Worm (Caenorhabditis elegans) whole organism, L4 larva: Measurements from ENCODE around the gene set-23.
A peak's percentile ranks its signal among the peaks of the same experiment; 100 is the strongest.

Experiments used
- D1046.2 ChIP-seq: fragments of 200-800 bp; sonication (Bioruptor generic); IDR thresholded peaks from 2 replicates; pipeline ENCODE4 v1.3.6; 2022; ENCODE audit warnings: missing genetic modification characterization, missing compliant biosample characterization
- F10B5.3 ChIP-seq: sonication (generic microtip); optimal IDR thresholded peaks from 2 replicates; lab custom pipeline; 2016; ENCODE audit warnings: mild to moderate bottlenecking, missing genetic modification characterization, missing compliant biosample characterization
- F49E8.2 ChIP-seq: sonication (generic microtip); optimal IDR thresholded peaks from 2 replicates; lab custom pipeline; 2016; ENCODE audit warnings: missing compliant biosample characterization, mild to moderate bottlenecking, missing genetic modification characterization, borderline replicate concordance
- T20F7.1 ChIP-seq: fragments of 200-800 bp; sonication (Bioruptor generic); optimal IDR thresholded peaks from 2 replicates; lab custom pipeline; 2018; ENCODE audit warnings: mild to moderate bottlenecking, missing genetic modification characterization, missing compliant biosample characterization
- Y48G9A.11 ChIP-seq: fragments of 200-800 bp; sonication (Bioruptor generic); IDR thresholded peaks from 2 replicates; pipeline ENCODE4 v1.3.6; 2022; ENCODE audit warnings: missing genetic modification reagents, missing genetic modification characterization, missing compliant biosample characterization
- Y75B8A.6 ChIP-seq: fragments of 200-800 bp; sonication (Bioruptor generic); IDR thresholded peaks from 2 replicates; pipeline ENCODE4 v1.3.6; 2022; ENCODE audit warnings: missing genetic modification reagents, missing genetic modification characterization, missing compliant biosample characterization
- ZK337.2 ChIP-seq: fragments of 200-800 bp; sonication (Bioruptor generic); IDR thresholded peaks from 2 replicates; pipeline ENCODE4 v1.3.6; 2022; ENCODE audit warnings: missing genetic modification reagents, missing genetic modification characterization, missing compliant biosample characterization
- aha-1 ChIP-seq: fragments of 150-350 bp; peaks from one replicate; lab custom pipeline; 2014; ENCODE audit warnings: missing biosample characterization, missing genetic modification characterization
- aly-2 ChIP-seq: sonication (generic microtip); optimal IDR thresholded peaks from 2 replicates; lab custom pipeline; 2018; ENCODE audit warnings: missing biosample characterization, missing genetic modification characterization
- ceh-82 ChIP-seq: sonication (generic microtip); optimal IDR thresholded peaks from 2 replicates; lab custom pipeline; 2017; ENCODE audit warnings: missing biosample characterization, missing genetic modification characterization
- ces-1 ChIP-seq: fragments of 150-350 bp; sonication (generic microtip); optimal IDR thresholded peaks from 4 replicates; lab custom pipeline; 2014; ENCODE audit warnings: missing biosample characterization, missing genetic modification reagents, missing genetic modification characterization
- daf-16 ChIP-seq, 3 experiments: sonication (generic microtip); optimal IDR thresholded peaks; 2 replicates each; lab custom pipeline; 2016 to 2017; ENCODE audit warnings: missing genetic modification characterization in 3 of 3, missing genetic modification reagents in 3 of 3, mild to moderate bottlenecking in 2 of 3, missing compliant biosample characterization in 2 of 3, missing biosample characterization in 1 of 3, moderate library complexity in 1 of 3
- daf-19 ChIP-seq: fragments of 200-800 bp; sonication (Bioruptor generic); conservative IDR thresholded peaks from 2 replicates; pipeline ENCODE4 v1.3.6; 2022; ENCODE audit warnings: missing genetic modification characterization, missing compliant biosample characterization
- daf-8 ChIP-seq: fragments of 200-800 bp; sonication (Bioruptor generic); IDR thresholded peaks from 2 replicates; pipeline ENCODE4 v1.3.6; 2022; ENCODE audit warnings: missing genetic modification characterization, missing compliant biosample characterization
- dmd-9 ChIP-seq: fragments of 200-800 bp; sonication (Bioruptor generic); IDR thresholded peaks from 2 replicates; pipeline ENCODE4 v1.3.6; 2022; ENCODE audit warnings: missing genetic modification reagents, missing genetic modification characterization, missing compliant biosample characterization
- dve-1 ChIP-seq: sonication (generic microtip); optimal IDR thresholded peaks from 2 replicates; lab custom pipeline; 2017; ENCODE audit warnings: antibody characterized with exemption, mild to moderate bottlenecking, missing genetic modification characterization, missing compliant biosample characterization; ENCODE audit not compliant: insufficient read depth
- fkh-10 ChIP-seq: fragments of 150-350 bp; optimal IDR thresholded peaks from 2 replicates; lab custom pipeline; 2014; ENCODE audit warnings: missing biosample characterization, missing genetic modification reagents, missing genetic modification characterization
- fos-1 ChIP-seq: fragments of 150-350 bp; optimal IDR thresholded peaks from 2 replicates; lab custom pipeline; 2014; ENCODE audit warnings: missing biosample characterization, missing genetic modification characterization
- gei-8 ChIP-seq: fragments of 200-800 bp; sonication (Bioruptor generic); optimal IDR thresholded peaks from 2 replicates; lab custom pipeline; 2018; ENCODE audit warnings: mild to moderate bottlenecking, missing genetic modification characterization, missing compliant biosample characterization
- hif-1 ChIP-seq, 2 experiments: sonication (generic microtip); optimal IDR thresholded peaks; 2 replicates each; lab custom pipeline; 2016 to 2017; ENCODE audit warnings: missing compliant biosample characterization in 2 of 2, missing genetic modification characterization in 2 of 2, missing genetic modification reagents in 2 of 2, missing genotype in 2 of 2, mild to moderate bottlenecking in 1 of 2
- hmg-1.1 ChIP-seq: fragments of 200-800 bp; sonication (Bioruptor generic); IDR thresholded peaks from 2 replicates; pipeline ENCODE4 v1.3.6; 2022; ENCODE audit warnings: missing genetic modification reagents, missing genetic modification characterization, missing compliant biosample characterization
- lim-7 ChIP-seq: fragments of 200-800 bp; sonication (Bioruptor generic); IDR thresholded peaks from 2 replicates; pipeline ENCODE4 v1.3.6; 2022; ENCODE audit warnings: missing genetic modification characterization, missing compliant biosample characterization
- lir-3 ChIP-seq: sonication (generic microtip); optimal IDR thresholded peaks from 2 replicates; lab custom pipeline; 2016; ENCODE audit warnings: mild to moderate bottlenecking, missing genetic modification characterization, missing compliant biosample characterization
- mdl-1 ChIP-seq, 2 experiments: fragments of 150-350 bp in 1 of 2; sonication (generic microtip) in 1 of 2; optimal IDR thresholded peaks; 2 replicates each; lab custom pipeline; 2014 to 2017; ENCODE audit warnings: missing biosample characterization in 2 of 2, missing genetic modification characterization in 2 of 2
- mxl-2 ChIP-seq: fragments of 200-800 bp; sonication (Bioruptor generic); conservative IDR thresholded peaks from 2 replicates; pipeline ENCODE4 v1.3.6; 2022; ENCODE audit warnings: missing genetic modification reagents, missing genetic modification characterization, missing compliant biosample characterization
- nhr-25 ChIP-seq: sonication (generic microtip); optimal IDR thresholded peaks from 2 replicates; lab custom pipeline; 2017; ENCODE audit warnings: missing genetic modification characterization, mild to moderate bottlenecking, missing compliant biosample characterization, antibody characterized with exemption, moderate library complexity, borderline replicate concordance; ENCODE audit not compliant: insufficient read depth
- nhr-28 ChIP-seq: fragments of 150-350 bp; optimal IDR thresholded peaks from 2 replicates; lab custom pipeline; 2014; ENCODE audit warnings: missing biosample characterization, missing genetic modification characterization
- pha-4 ChIP-seq, 2 experiments: fragments of 150-350 bp in 1 of 2; fragments of 200-800 bp in 1 of 2; sonication (Bioruptor generic) in 1 of 2; IDR thresholded peaks in 1 of 2; optimal IDR thresholded peaks in 1 of 2; 2 replicates each; pipeline versions ENCODE4 v1.3.6 to Lab custom; 2014 to 2022; ENCODE audit warnings: missing genetic modification characterization in 2 of 2, missing genetic modification reagents in 2 of 2, missing biosample characterization in 1 of 2, missing compliant biosample characterization in 1 of 2
- pqm-1 ChIP-seq: sonication (generic microtip); optimal IDR thresholded peaks from 2 replicates; lab custom pipeline; 2017; ENCODE audit warnings: missing biosample characterization, missing genetic modification characterization
- rbr-2 ChIP-seq: sonication (generic microtip); optimal IDR thresholded peaks from 2 replicates; lab custom pipeline; 2016; ENCODE audit warnings: missing genotype, missing genetic modification characterization, missing compliant biosample characterization
- saeg-2 ChIP-seq: fragments of 200-800 bp; sonication (Bioruptor generic); IDR thresholded peaks from 2 replicates; pipeline ENCODE4 v1.3.6; 2022; ENCODE audit warnings: missing genetic modification reagents, missing genetic modification characterization, missing compliant biosample characterization
- sdz-12 ChIP-seq: fragments of 200-800 bp; sonication (Bioruptor generic); optimal IDR thresholded peaks from 2 replicates; lab custom pipeline; 2018; ENCODE audit warnings: mild to moderate bottlenecking, missing genetic modification characterization, missing compliant biosample characterization
- set-16 ChIP-seq: fragments of 200-800 bp; sonication (Bioruptor generic); IDR thresholded peaks from 2 replicates; pipeline ENCODE4 v1.3.6; 2022; ENCODE audit warnings: missing genetic modification reagents, missing genetic modification characterization, missing compliant biosample characterization
- skn-1 ChIP-seq: fragments of 150-350 bp; optimal IDR thresholded peaks from 2 replicates; lab custom pipeline; 2014; ENCODE audit warnings: missing biosample characterization, missing genetic modification characterization
- snpc-4 ChIP-seq: fragments of 150-350 bp; optimal IDR thresholded peaks from 2 replicates; lab custom pipeline; 2014; ENCODE audit warnings: missing biosample characterization, missing genetic modification characterization
- unc-62 ChIP-seq, 3 experiments: fragments of 150-350 bp in 1 of 3; sonication (generic microtip); optimal IDR thresholded peaks in 2 of 3; peaks in 1 of 3; 1 replicate in 1 of 3; 2 replicates in 2 of 3; lab custom pipeline; 2014 to 2017; ENCODE audit warnings: missing biosample characterization in 3 of 3, missing genetic modification characterization in 3 of 3, missing genetic modification reagents in 3 of 3, missing genotype in 1 of 3
- zfp-3 ChIP-seq: fragments of 200-800 bp; sonication (Bioruptor generic); conservative IDR thresholded peaks from 2 replicates; pipeline ENCODE4 v1.3.6; 2022; ENCODE audit warnings: missing genetic modification reagents, missing genetic modification characterization, missing compliant biosample characterization
- zip-2 ChIP-seq: fragments of 150-350 bp; optimal IDR thresholded peaks from 2 replicates; lab custom pipeline; 2014; ENCODE audit warnings: missing biosample characterization, missing genetic modification characterization
- ztf-7 ChIP-seq: fragments of 150-350 bp; optimal IDR thresholded peaks from 2 replicates; lab custom pipeline; 2014; ENCODE audit warnings: missing biosample characterization, missing genetic modification characterization

set-23 gene

ce11 chrIV:1563476-1564131, 37.9 kb upstream of the set-23 start, which contains the start of gene Y41D4B.15:
Gene Y41D4B.15, plus strand, starts transcription at chrIV:1564081.
- TF ChIP-seq snpc-4 = no peak
- TF ChIP-seq daf-16 (GFP tag; optimal IDR thresholded peaks at IDR 0.05; lab: Kevin White, UChicago) = no peak
- TF ChIP-seq daf-16 (tag; optimal IDR thresholded peaks at IDR 0.05; lab: Kevin White, UChicago) = peak; percentile 34
- TF ChIP-seq unc-62 (GFP tag; optimal IDR thresholded peaks at IDR 0.05 in 1 of 2; lab: Kevin White, UChicago) = peak in 1 of 2 experiments; percentile 91
- no peak for TF ChIP-seq unc-62 (tag; optimal IDR thresholded peaks at IDR 0.05; lab: Kevin White, UChicago)
- TF ChIP-seq F49E8.2 (tag; lab: Kevin White, UChicago) = no peak

DNA sequence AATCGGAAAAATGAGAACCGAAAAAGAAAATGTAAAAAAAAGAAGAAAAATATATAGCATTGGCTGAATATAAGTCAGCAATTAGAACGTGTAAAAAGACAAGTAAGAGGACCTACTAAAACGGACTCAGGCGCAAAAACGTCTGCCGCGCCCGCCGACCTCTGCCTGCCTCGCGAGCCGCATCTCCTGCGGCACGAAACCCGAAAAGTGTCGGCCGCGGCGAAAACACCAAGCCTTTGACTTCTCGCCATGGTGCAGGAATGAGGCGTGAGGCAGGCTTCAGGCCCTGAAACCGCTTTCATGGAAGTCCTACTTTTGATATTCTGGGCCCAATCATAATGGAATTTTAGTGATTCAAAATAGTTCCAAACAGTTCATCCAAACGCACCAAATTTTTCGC, 35.7 kb upstream of the set-23 start:
- TF ChIP-seq mxl-2 (GFP tag; lab: Robert Waterston, UW) (no peak), set-16 (GFP tag; lab: Robert Waterston, UW) (peak; percentile 90)

DNA sequence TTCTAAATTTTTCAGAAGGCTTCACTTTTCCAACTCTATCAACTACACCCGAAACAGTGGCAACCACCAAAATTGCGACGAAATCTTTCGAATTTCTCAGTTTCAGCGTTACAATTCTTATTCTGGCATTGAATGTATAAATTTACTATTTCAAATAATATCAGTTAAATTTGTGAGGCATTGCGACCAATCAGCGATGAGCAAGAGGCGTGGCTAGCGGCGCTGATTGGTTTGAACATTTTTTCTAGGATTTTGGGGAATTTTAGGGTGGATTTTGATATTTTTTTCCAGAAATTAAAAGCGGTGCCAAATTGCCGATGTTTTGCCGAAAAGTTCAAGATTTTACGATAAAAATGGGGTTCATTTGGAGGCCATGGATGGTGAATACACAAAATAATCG, 33.9 kb upstream of the set-23 start:
- no peak for TF ChIP-seq fkh-10 (GFP tag; lab: Kevin White, UChicago)
- TF ChIP-seq daf-19 = no peak
- TF ChIP-seq D1046.2 (GFP tag; lab: Robert Waterston, UW) = no peak
- 0 out of 2 replicates have a peak, but pooled peaks have one; percentile 6 for TF ChIP-seq Y48G9A.11 (GFP tag; lab: Robert Waterston, UW)
- no peak for TF ChIP-seq skn-1
- TF ChIP-seq aha-1 (tag; lab: Kevin White, UChicago) = peak; percentile 83
- no peak for TF ChIP-seq fos-1 (tag; lab: Kevin White, UChicago)
- no peak for TF ChIP-seq nhr-28 (tag; lab: Kevin White, UChicago)

DNA sequence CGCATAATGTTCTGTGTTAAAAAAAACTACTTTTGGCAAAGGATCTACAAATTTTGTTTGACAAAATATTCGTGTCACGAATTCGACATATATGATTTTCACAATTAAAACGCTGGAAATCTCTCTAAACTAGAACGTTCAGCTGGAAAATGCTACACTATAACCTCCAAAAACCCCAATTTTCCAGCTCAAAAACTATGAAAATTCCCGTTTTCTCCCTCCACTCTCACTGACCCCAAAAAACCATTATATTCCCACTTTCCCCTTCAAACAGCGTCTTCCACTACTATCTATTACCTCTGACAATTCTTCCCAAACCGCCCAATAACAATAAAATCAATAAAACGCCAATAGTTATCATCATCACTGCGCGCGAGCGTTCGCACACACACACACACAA, 24.7 kb upstream of the set-23 start, which contains the start of gene Y41D4B.14:
Gene Y41D4B.14 (plus strand): TSS at position 301 of the 400 bp plus-strand sequence.
- TF ChIP-seq pha-4 (GFP tag; IDR thresholded peaks at IDR 0.05; lab: Robert Waterston, UW) = no peak
- no peak for TF ChIP-seq pha-4 (tag; optimal IDR thresholded peaks at IDR 0.05; lab: Kevin White, UChicago)
- no peak for TF ChIP-seq sdz-12 (GFP tag; lab: Kevin White, UChicago)
- peak; percentile 0 for TF ChIP-seq aha-1 (tag; lab: Kevin White, UChicago)
- no peak for TF ChIP-seq lir-3
- TF ChIP-seq, all 104 proteins: peak for 1

DNA sequence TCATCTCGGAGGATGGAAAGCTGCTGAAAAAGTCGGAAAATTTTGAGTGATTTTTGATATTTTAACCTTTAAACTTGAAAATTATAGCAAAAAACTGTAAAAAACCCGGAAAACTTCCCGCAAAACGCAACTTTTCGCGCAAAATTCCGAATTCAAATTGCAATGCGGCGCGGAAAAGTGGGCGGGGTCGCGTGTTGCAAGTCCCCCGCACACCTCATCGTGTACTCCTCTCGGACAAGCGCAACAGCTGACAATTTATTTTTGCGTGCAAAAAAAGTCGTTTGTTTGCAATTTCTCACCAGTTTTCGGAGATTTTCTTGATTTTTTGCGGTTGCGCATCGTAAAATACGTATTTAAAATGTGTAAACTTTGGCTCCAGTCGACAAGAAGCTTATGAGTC, 5.7 kb upstream of the set-23 start, which contains the start of gene npp-8:
Gene npp-8 (minus strand): TSS at position 23 of the 400 bp plus-strand sequence.
- 0 out of 2 replicates have a peak, but pooled peaks have one; percentile 67 for TF ChIP-seq saeg-2
- peak; percentile 40 for TF ChIP-seq gei-8
- no peak for TF ChIP-seq sdz-12 (GFP tag; lab: Kevin White, UChicago)
- no peak for TF ChIP-seq T20F7.1
- TF ChIP-seq ztf-7 (tag; lab: Kevin White, UChicago) = peak; percentile 73
- TF ChIP-seq F10B5.3 (tag; lab: Kevin White, UChicago) = peak; percentile 33
- TF ChIP-seq nhr-25 = peak; percentile 67
- TF ChIP-seq zfp-3 (GFP tag; lab: Robert Waterston, UW) = peak; percentile 68; the same call in 1 of the 2 replicates
- no peak for TF ChIP-seq Y75B8A.6
- TF ChIP-seq daf-8 = no peak
- TF ChIP-seq ceh-82 (tag; lab: Kevin White, UChicago) = no peak
- no peak for TF ChIP-seq zip-2 (tag; lab: Kevin White, UChicago)
- no peak for TF ChIP-seq lim-7 (GFP tag; lab: Robert Waterston, UW)
- peak; percentile 90 for TF ChIP-seq D1046.2 (GFP tag; lab: Robert Waterston, UW)
- peak; percentile 70; the same call in 1 of the 2 replicates for TF ChIP-seq dmd-9 (GFP tag; lab: Robert Waterston, UW)
- peak; percentile 91 for TF ChIP-seq dve-1 (tag; lab: Kevin White, UChicago)
- peak; percentile 83 for TF ChIP-seq hmg-1.1 (GFP tag; lab: Robert Waterston, UW)
- peak in 1 of 2 experiments; percentile 33 for TF ChIP-seq mdl-1 (tag; optimal IDR thresholded peaks at IDR 0.05; lab: Kevin White, UChicago)
- TF ChIP-seq ces-1 (GFP tag; lab: Kevin White, UChicago) = no peak
- peak; percentile 10 to 63 for TF ChIP-seq daf-16 (GFP tag; optimal IDR thresholded peaks at IDR 0.05; lab: Kevin White, UChicago)
- peak; percentile 45 for TF ChIP-seq daf-16 (tag; optimal IDR thresholded peaks at IDR 0.05; lab: Kevin White, UChicago)
- peak in 1 of 2 experiments; percentile 85 for TF ChIP-seq hif-1 (tag; optimal IDR thresholded peaks at IDR 0.05; lab: Kevin White, UChicago)
- TF ChIP-seq ZK337.2 (GFP tag; lab: Robert Waterston, UW) = 0 out of 2 replicates have a peak, but pooled peaks have one; percentile 32
- TF ChIP-seq aly-2 (tag; lab: Kevin White, UChicago) = no peak
- peak; percentile 30 for TF ChIP-seq pqm-1 (tag; lab: Kevin White, UChicago)
- peak; percentile 71 for TF ChIP-seq fkh-10 (GFP tag; lab: Kevin White, UChicago)
- peak; percentile 88 for TF ChIP-seq rbr-2 (tag; lab: Kevin White, UChicago)
- no peak for TF ChIP-seq skn-1
